Worm (Caenorhabditis elegans) whole organism, late embryonic: ENCODE results near the gene F46C8.8.

Experiments
- C08G9.2 ChIP-seq: sonication (generic microtip); optimal IDR thresholded peaks from 2 replicates; lab custom pipeline; 2016; ENCODE audit warnings: mild to moderate bottlenecking, missing genetic modification characterization, moderate library complexity, missing compliant biosample characterization
- C38D4.7 ChIP-seq: fragments of 200-800 bp; sonication (Bioruptor generic); optimal IDR thresholded peaks from 2 replicates; lab custom pipeline; 2018; ENCODE audit warnings: mild to moderate bottlenecking, missing genetic modification characterization, moderate library complexity, missing compliant biosample characterization
- F13H6.1 ChIP-seq: sonication (generic microtip); optimal IDR thresholded peaks from 2 replicates; lab custom pipeline; 2016; ENCODE audit warnings: missing genetic modification characterization, missing compliant biosample characterization
- K09A11.1 ChIP-seq: sonication (generic microtip); optimal IDR thresholded peaks from 2 replicates; lab custom pipeline; 2017; ENCODE audit warnings: antibody characterized with exemption, mild to moderate bottlenecking, missing genetic modification characterization, missing compliant biosample characterization; ENCODE audit not compliant: insufficient read depth
- ceh-19 ChIP-seq: fragments of 200-800 bp; sonication (Bioruptor generic); optimal IDR thresholded peaks from 2 replicates; lab custom pipeline; 2018; ENCODE audit warnings: mild to moderate bottlenecking, missing genetic modification characterization, missing compliant biosample characterization
- ceh-2 ChIP-seq: sonication (generic microtip); optimal IDR thresholded peaks from 2 replicates; lab custom pipeline; 2016; ENCODE audit warnings: missing genotype, missing genetic modification characterization, missing compliant biosample characterization
- ceh-22 ChIP-seq: sonication (generic microtip); optimal IDR thresholded peaks from 2 replicates; lab custom pipeline; 2017; ENCODE audit warnings: missing biosample characterization, missing genetic modification characterization
- ceh-31 ChIP-seq: sonication (generic microtip); optimal IDR thresholded peaks from 2 replicates; lab custom pipeline; 2016; ENCODE audit warnings: missing genetic modification characterization, missing compliant biosample characterization
- ceh-34 ChIP-seq: sonication (generic microtip); optimal IDR thresholded peaks from 2 replicates; lab custom pipeline; 2016; ENCODE audit warnings: mild to moderate bottlenecking, missing genetic modification characterization, missing compliant biosample characterization
- ceh-45 ChIP-seq: fragments of 200-800 bp; sonication (Bioruptor generic); IDR thresholded peaks from 2 replicates; pipeline ENCODE4 v1.3.6; 2022; ENCODE audit warnings: missing genetic modification reagents, missing genetic modification characterization, missing compliant biosample characterization
- ceh-48 ChIP-seq: sonication (generic microtip); optimal IDR thresholded peaks from 2 replicates; lab custom pipeline; 2016; ENCODE audit warnings: missing genetic modification characterization, inconsistent platforms, missing compliant biosample characterization
- che-1 ChIP-seq: sonication (generic microtip); optimal IDR thresholded peaks from 2 replicates; lab custom pipeline; 2016; ENCODE audit warnings: mild to moderate bottlenecking, missing genetic modification characterization, missing compliant biosample characterization
- dmd-4 ChIP-seq: sonication (generic microtip); optimal IDR thresholded peaks from 2 replicates; lab custom pipeline; 2016; ENCODE audit warnings: borderline replicate concordance, missing genetic modification characterization, missing compliant biosample characterization
- elt-2 ChIP-seq: sonication (generic microtip); optimal IDR thresholded peaks from 2 replicates; lab custom pipeline; 2016; ENCODE audit warnings: missing genetic modification reagents, missing genetic modification characterization, missing compliant biosample characterization
- ets-4 ChIP-seq: sonication (generic microtip); optimal IDR thresholded peaks from 2 replicates; lab custom pipeline; 2016; ENCODE audit warnings: missing genetic modification characterization, missing compliant biosample characterization
- fax-1 ChIP-seq: sonication (generic microtip); optimal IDR thresholded peaks from 2 replicates; lab custom pipeline; 2016; ENCODE audit warnings: missing genotype, missing genetic modification characterization, missing compliant biosample characterization
- fkh-6 ChIP-seq: sonication (generic microtip); optimal IDR thresholded peaks from 2 replicates; lab custom pipeline; 2016; ENCODE audit warnings: missing genetic modification characterization, missing compliant biosample characterization
- hlh-30 ChIP-seq: sonication (generic microtip); optimal IDR thresholded peaks from 2 replicates; lab custom pipeline; 2017; ENCODE audit warnings: antibody characterized with exemption, missing genetic modification characterization, missing compliant biosample characterization; ENCODE audit not compliant: insufficient read depth
- hlh-8 ChIP-seq: sonication (generic microtip); optimal IDR thresholded peaks from 2 replicates; lab custom pipeline; 2016; ENCODE audit warnings: missing genotype, missing genetic modification characterization, missing compliant biosample characterization
- lim-6 ChIP-seq: sonication (generic microtip); optimal IDR thresholded peaks from 2 replicates; lab custom pipeline; 2016; ENCODE audit warnings: missing genetic modification characterization, missing compliant biosample characterization
- pag-3 ChIP-seq: sonication (generic microtip); optimal IDR thresholded peaks from 2 replicates; lab custom pipeline; 2016; ENCODE audit warnings: missing compliant biosample characterization, missing genetic modification characterization, borderline replicate concordance
- pax-1 ChIP-seq: fragments of 150-350 bp; optimal IDR thresholded peaks from 2 replicates; lab custom pipeline; 2014; ENCODE audit warnings: missing biosample characterization, missing genetic modification characterization
- pha-2 ChIP-seq: sonication (generic microtip); optimal IDR thresholded peaks from 2 replicates; lab custom pipeline; 2017; ENCODE audit warnings: mild to moderate bottlenecking, missing genetic modification characterization, missing compliant biosample characterization
- ref-2 ChIP-seq: sonication (generic microtip); optimal IDR thresholded peaks from 2 replicates; lab custom pipeline; 2016; ENCODE audit warnings: missing genetic modification characterization, missing compliant biosample characterization
- sdc-2 ChIP-seq: sonication (generic microtip); optimal IDR thresholded peaks from 2 replicates; lab custom pipeline; 2016; ENCODE audit warnings: missing genotype, missing genetic modification characterization, missing compliant biosample characterization
- sox-2 ChIP-seq: fragments of 200-800 bp; sonication (Bioruptor generic); IDR thresholded peaks from 2 replicates; pipeline ENCODE4 v1.3.6; 2022; ENCODE audit warnings: missing genetic modification reagents, missing genetic modification characterization, missing compliant biosample characterization
- tbx-2 ChIP-seq: sonication (generic microtip); optimal IDR thresholded peaks from 2 replicates; lab custom pipeline; 2016; ENCODE audit warnings: missing genetic modification characterization, missing compliant biosample characterization
- tbx-7 ChIP-seq: sonication (generic microtip); optimal IDR thresholded peaks from 2 replicates; lab custom pipeline; 2016; ENCODE audit warnings: missing genotype, missing genetic modification characterization, missing compliant biosample characterization
- unc-3 ChIP-seq, 2 experiments: fragments of 200-800 bp in 1 of 2; sonication (Bioruptor generic) in 1 of 2; sonication (generic microtip) in 1 of 2; conservative IDR thresholded peaks in 1 of 2; optimal IDR thresholded peaks in 1 of 2; 2 replicates each; pipeline versions ENCODE4 v1.3.6 to Lab custom; 2016 to 2022; ENCODE audit warnings: missing compliant biosample characterization in 2 of 2, missing genetic modification characterization in 2 of 2, missing genetic modification reagents in 1 of 2
- unc-42 ChIP-seq: sonication (generic microtip); optimal IDR thresholded peaks from 2 replicates; lab custom pipeline; 2016; ENCODE audit warnings: missing genotype, missing genetic modification characterization, missing compliant biosample characterization
- unc-55 ChIP-seq: sonication (generic microtip); optimal IDR thresholded peaks from 2 replicates; lab custom pipeline; 2017; ENCODE audit warnings: missing biosample characterization, missing genetic modification reagents, missing genetic modification characterization
- unc-86 ChIP-seq: sonication (generic microtip); optimal IDR thresholded peaks from 2 replicates; lab custom pipeline; 2016; ENCODE audit warnings: missing genetic modification characterization, missing compliant biosample characterization
- zip-5 ChIP-seq: sonication (generic microtip); optimal IDR thresholded peaks from 2 replicates; lab custom pipeline; 2016; ENCODE audit warnings: missing genetic modification characterization, missing compliant biosample characterization

F46C8.8 gene

ce11 chrX:7573172-7573571 lies 18.9 kb upstream of the F46C8.8 start:
- no peak for TF ChIP-seq unc-42 (tag; lab: Kevin White, UChicago)
- no peak for TF ChIP-seq ceh-34 (tag; lab: Kevin White, UChicago)
- no peak for TF ChIP-seq unc-86
- TF ChIP-seq dmd-4: no peak
- no peak for TF ChIP-seq ceh-48 (tag; lab: Kevin White, UChicago)
- no peak for TF ChIP-seq lim-6
- TF ChIP-seq hlh-30 (tag; lab: Kevin White, UChicago): no peak
- no peak for TF ChIP-seq ceh-45 (GFP tag; lab: Robert Waterston, UW)
- TF ChIP-seq che-1 (tag; lab: Kevin White, UChicago): no peak
- TF ChIP-seq C38D4.7: no peak
- TF ChIP-seq pax-1 (tag; lab: Kevin White, UChicago): no peak
- TF ChIP-seq tbx-7 (tag; lab: Kevin White, UChicago): no peak
- TF ChIP-seq ceh-2 (tag; lab: Kevin White, UChicago): no peak

DNA sequence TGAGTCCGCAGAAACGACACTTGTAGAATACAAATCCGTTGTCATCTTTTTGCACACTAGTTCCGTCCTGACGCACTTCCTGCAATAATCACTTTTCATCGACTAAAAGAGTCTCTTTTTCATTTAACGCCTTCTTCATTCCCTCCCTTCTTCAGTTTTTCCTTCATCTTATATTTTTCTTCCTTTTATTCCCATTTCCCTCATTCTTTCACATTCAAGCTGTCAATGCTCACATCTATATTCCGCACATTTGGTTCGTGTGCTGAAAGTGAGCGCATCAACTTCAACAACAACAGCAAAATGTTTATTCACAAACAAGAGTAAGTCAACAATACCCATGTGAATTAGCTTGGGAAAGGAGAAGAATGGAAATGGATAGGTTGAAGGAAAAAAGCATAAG lies 17.8 kb upstream of the F46C8.8 start, which contains the start of gene pcyt-1:
TSS of gene pcyt-1 (plus strand) at position 301 of the 400 bp plus-strand sequence.
- TF ChIP-seq pha-2 (tag; lab: Kevin White, UChicago) (no peak), ceh-45 (GFP tag; lab: Robert Waterston, UW) (no peak), K09A11.1 (tag; lab: Kevin White, UChicago) (no peak), F13H6.1 (tag; lab: Kevin White, UChicago) (no peak), ceh-19 (GFP tag; lab: Kevin White, UChicago) (no peak), unc-86 (no peak), unc-55 (no peak), ceh-2 (tag; lab: Kevin White, UChicago) (no peak), pag-3 (tag; lab: Kevin White, UChicago) (no peak), unc-42 (tag; lab: Kevin White, UChicago) (no peak), che-1 (tag; lab: Kevin White, UChicago) (no peak), ceh-34 (tag; lab: Kevin White, UChicago) (no peak), sox-2 (GFP tag; lab: Robert Waterston, UW) (no peak)
- TF ChIP-seq, all 69 proteins: peak for 0

- TF ChIP-seq unc-3 (GFP tag; conservative IDR thresholded peaks at IDR 0.05; lab: Robert Waterston, UW) (no peak), unc-3 (tag; optimal IDR thresholded peaks at IDR 0.05; lab: Kevin White, UChicago) (no peak), ceh-34 (tag; lab: Kevin White, UChicago) (peak; percentile 5), elt-2 (tag; lab: Kevin White, UChicago) (peak; percentile 79), zip-5 (tag; lab: Kevin White, UChicago) (peak; percentile 58), tbx-2 (tag; lab: Kevin White, UChicago) (peak; percentile 54), C08G9.2 (tag; lab: Kevin White, UChicago) (peak; percentile 31), ceh-22 (tag; lab: Kevin White, UChicago) (no peak), hlh-8 (peak; percentile 15), ets-4 (tag; lab: Kevin White, UChicago) (peak; percentile 41), ceh-2 (tag; lab: Kevin White, UChicago) (peak; percentile 73), fax-1 (tag; lab: Kevin White, UChicago) (peak; percentile 28), fkh-6 (tag; lab: Kevin White, UChicago) (peak; percentile 23), unc-42 (tag; lab: Kevin White, UChicago) (peak; percentile 76), ceh-45 (GFP tag; lab: Robert Waterston, UW) (no peak), ref-2 (peak; percentile 34), ceh-31 (tag; lab: Kevin White, UChicago) (peak; percentile 75), sdc-2 (no peak)
Observed at ce11 chrX:7569685-7570518, 15.7 kb upstream of the F46C8.8 start, which contains the start of gene apy-1. Gene apy-1, minus strand, starts transcription at chrX:7569722.
